Worm (Caenorhabditis elegans): ENCODE measurements around the gene cpg-20.

cpg-20 gene

DNA sequence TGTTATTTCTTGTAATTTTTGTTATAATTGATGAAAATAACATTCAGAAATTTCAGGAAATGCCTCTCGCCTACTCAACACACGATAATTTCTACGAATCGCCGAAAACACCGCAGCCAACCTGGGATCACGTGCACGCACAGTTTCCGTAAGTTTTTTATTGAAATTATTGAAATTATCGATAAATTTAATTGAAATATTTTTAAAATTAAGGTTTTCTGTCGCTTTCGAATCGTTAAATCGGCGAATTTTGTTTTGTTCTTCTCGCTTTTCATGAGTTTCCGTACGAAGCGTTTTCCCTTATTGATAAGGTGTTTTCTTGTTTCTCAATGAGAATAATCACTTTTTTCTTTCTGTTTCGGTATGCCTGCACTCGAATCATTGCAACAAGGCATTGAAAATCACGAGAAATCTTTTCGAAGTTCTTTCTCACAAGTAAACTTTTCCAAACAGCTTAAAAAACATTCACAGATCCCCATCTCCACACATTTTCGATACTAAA is 19.4 kb upstream of the cpg-20 start, which contains the start of gene lag-1:
Gene lag-1, plus strand, starts transcription at position 51 of the 502 bp plus-strand sequence.
- TF ChIP-seq Y55F3AM.14 (GFP tag; optimal IDR thresholded peaks at IDR 0.05) (no peak), nhr-23 (tag; optimal IDR thresholded peaks at IDR 0.05) (no peak), aly-2 (tag; optimal IDR thresholded peaks at IDR 0.05) (no peak), ama-1 (optimal IDR thresholded peaks at IDR 0.05) (no peak)

DNA sequence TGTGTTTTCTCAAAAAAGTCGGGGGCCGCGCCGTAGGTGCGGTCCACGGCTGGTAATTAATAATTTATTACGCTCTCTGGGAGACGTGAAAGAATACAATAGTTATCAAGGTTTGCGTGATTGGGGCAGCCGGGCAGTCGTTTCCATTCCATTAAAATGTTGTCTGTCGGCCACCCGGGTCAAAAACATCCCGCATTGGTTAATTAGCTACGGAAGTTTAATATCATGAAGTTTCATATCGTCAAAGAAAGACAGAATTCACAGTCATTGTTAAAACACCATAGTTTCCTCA is 18.2 kb upstream of the cpg-20 start:
- TF ChIP-seq egl-27 (tag; optimal IDR thresholded peaks at IDR 0.05) (no peak), lin-39 (tag; optimal IDR thresholded peaks at IDR 0.05) (no peak), ztf-11 (tag; optimal IDR thresholded peaks at IDR 0.05) (no peak), dmd-4 (tag; optimal IDR thresholded peaks at IDR 0.05) (no peak)

DNA sequence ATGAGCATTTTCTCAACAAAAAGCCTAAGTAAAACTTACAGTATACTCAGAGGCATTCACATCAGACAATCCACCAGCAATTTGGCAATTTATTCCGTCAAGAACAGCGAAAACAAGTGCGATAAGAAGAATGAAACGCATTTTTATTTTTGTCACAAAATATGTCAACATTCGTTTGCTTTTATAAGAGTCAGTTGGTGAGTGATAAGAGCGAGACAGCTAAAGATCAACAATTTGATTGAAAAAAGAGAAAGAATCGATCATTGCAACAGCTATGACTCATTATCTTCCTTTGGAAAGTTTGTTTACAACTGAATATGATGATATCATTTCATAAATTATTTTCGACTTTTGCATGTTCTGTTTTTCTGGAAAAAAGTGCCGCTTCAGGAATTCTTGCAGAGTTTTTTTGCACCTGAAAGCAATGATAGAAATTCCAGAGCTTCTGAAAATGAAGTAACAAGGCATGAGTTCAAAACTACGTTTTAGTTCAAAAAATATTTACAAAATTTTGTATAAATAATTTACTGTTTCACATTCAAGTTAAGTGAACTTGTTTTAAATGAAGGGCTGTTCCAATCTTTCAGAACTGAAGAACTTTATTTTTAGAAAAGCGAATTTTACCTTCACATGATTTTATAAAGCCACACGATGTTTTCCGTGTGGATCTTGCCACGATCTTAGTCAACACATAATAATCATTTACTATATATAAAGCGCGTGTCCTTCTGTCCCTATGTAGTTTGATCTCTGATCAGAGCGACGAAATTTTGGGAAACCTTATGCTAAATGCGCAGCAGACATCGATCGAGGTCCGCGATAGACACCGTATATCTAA is 17.7 kb upstream of the cpg-20 start, which contains the start of gene cpi-1:
Gene cpi-1, minus strand, starts transcription at position 204 of the 838 bp plus-strand sequence.
- peak; percentile 11 for TF ChIP-seq crh-2 (tag; optimal IDR thresholded peaks at IDR 0.05)
- TF ChIP-seq elt-3 (tag; optimal IDR thresholded peaks at IDR 0.05), result no peak
- no peak for TF ChIP-seq ztf-11 (tag; optimal IDR thresholded peaks at IDR 0.05)
- TF ChIP-seq F13H6.1 (tag; optimal IDR thresholded peaks at IDR 0.05), result no peak
- TF ChIP-seq mdl-1 (tag; optimal IDR thresholded peaks at IDR 0.05), result no peak
- no peak for TF ChIP-seq lin-11 (tag; optimal IDR thresholded peaks at IDR 0.05)
- peak; percentile 16 for TF ChIP-seq fos-1 (tag; optimal IDR thresholded peaks at IDR 0.05)
- no peak for TF ChIP-seq nhr-11 (tag; optimal IDR thresholded peaks at IDR 0.05)
- TF ChIP-seq mab-5 (tag; optimal IDR thresholded peaks at IDR 0.05), result no peak
- TF ChIP-seq ama-1 (optimal IDR thresholded peaks at IDR 0.05), result no peak
- TF ChIP-seq C34F6.9 (tag; optimal IDR thresholded peaks at IDR 0.05), result no peak
- no peak for TF ChIP-seq egl-27 (tag; optimal IDR thresholded peaks at IDR 0.05)
- TF ChIP-seq nhr-77 (tag; optimal IDR thresholded peaks at IDR 0.05), result no peak
- no peak for TF ChIP-seq peb-1 (tag; optimal IDR thresholded peaks at IDR 0.05)
- no peak for TF ChIP-seq Y55F3AM.14 (GFP tag; optimal IDR thresholded peaks at IDR 0.05)
- TF ChIP-seq nhr-23 (tag; optimal IDR thresholded peaks at IDR 0.05), result no peak
- TF ChIP-seq nhr-6 (tag; optimal IDR thresholded peaks at IDR 0.05), result no peak
- TF ChIP-seq lsy-2 (tag; optimal IDR thresholded peaks at IDR 0.05), result no peak
- TF ChIP-seq lin-13 (GFP tag; optimal IDR thresholded peaks at IDR 0.05), result no peak
- no peak for TF ChIP-seq gmeb-1 (tag; optimal IDR thresholded peaks at IDR 0.05)
- TF ChIP-seq alr-1 (tag; optimal IDR thresholded peaks at IDR 0.05), result no peak
- no peak for TF ChIP-seq nhr-21 (tag; optimal IDR thresholded peaks at IDR 0.05)
- peak; percentile 69 for TF ChIP-seq sma-9 (GFP tag; optimal IDR thresholded peaks at IDR 0.05)
- TF ChIP-seq sma-9 (tag; optimal IDR thresholded peaks at IDR 0.05), result no peak
- TF ChIP-seq mbf-1 (tag; optimal IDR thresholded peaks at IDR 0.05), result no peak
- TF ChIP-seq dmd-4 (tag; optimal IDR thresholded peaks at IDR 0.05), result no peak
- TF ChIP-seq nhr-12 (tag; optimal IDR thresholded peaks at IDR 0.05), result no peak
- TF ChIP-seq snpc-4 (tag; optimal IDR thresholded peaks at IDR 0.05), result no peak
- no peak for TF ChIP-seq skn-1 (tag; optimal IDR thresholded peaks at IDR 0.05)
- TF ChIP-seq unc-62 (GFP tag; optimal IDR thresholded peaks at IDR 0.05), result no peak
- TF ChIP-seq nhr-25 (tag; optimal IDR thresholded peaks at IDR 0.05), result peak; percentile 2
- TF ChIP-seq ZK546.5 (tag; optimal IDR thresholded peaks at IDR 0.05), result no peak
- no peak for TF ChIP-seq sem-4 (tag; optimal IDR thresholded peaks at IDR 0.05)
- no peak for TF ChIP-seq unc-55 (GFP tag; optimal IDR thresholded peaks at IDR 0.05)
- no peak for TF ChIP-seq lin-39 (tag; optimal IDR thresholded peaks at IDR 0.05)
- TF ChIP-seq nhr-129 (tag; optimal IDR thresholded peaks at IDR 0.05), result no peak
- no peak for TF ChIP-seq ztf-1 (GFP tag; conservative IDR thresholded peaks at IDR 0.05)
- peak; percentile 49 for TF ChIP-seq sma-3 (GFP tag; optimal IDR thresholded peaks at IDR 0.05)
- TF ChIP-seq ceh-16 (tag; optimal IDR thresholded peaks at IDR 0.05), result no peak
- no peak for TF ChIP-seq ceh-82 (tag; optimal IDR thresholded peaks at IDR 0.05)
- TF ChIP-seq zag-1 (tag; optimal IDR thresholded peaks at IDR 0.05), result no peak
- no peak for TF ChIP-seq blmp-1 (tag; optimal IDR thresholded peaks at IDR 0.05; ENCODE audit: insufficient read depth)
- TF ChIP-seq nhr-237 (tag; optimal IDR thresholded peaks at IDR 0.05), result no peak
- TF ChIP-seq aly-2 (tag; optimal IDR thresholded peaks at IDR 0.05), result no peak
- no peak for TF ChIP-seq ztf-4 (tag; optimal IDR thresholded peaks at IDR 0.05)

Measured in whole organism, L2 larva.